Worm (Caenorhabditis elegans): ENCODE measurements around the gene nspc-12.

ce11 chrX:12350207-12350606 lies 6.3 kb downstream of the nspc-12 start, which contains the start of gene F42F12.3:
- TF ChIP-seq ets-7 (tag; optimal IDR thresholded peaks at IDR 0.05) (no peak), ama-1 (optimal IDR thresholded peaks at IDR 0.05) (no peak), hnd-1 (tag; optimal IDR thresholded peaks at IDR 0.05) (no peak), hmg-4 (GFP tag; optimal IDR thresholded peaks at IDR 0.05) (no peak), ceh-13 (GFP tag; optimal IDR thresholded peaks at IDR 0.05) (no peak), B0310.2 (tag; optimal IDR thresholded peaks at IDR 0.05) (no peak), F13C5.2 (tag; optimal IDR thresholded peaks at IDR 0.05) (no peak)

All from whole organism, early embryonic.